Worm (Caenorhabditis elegans): ENCODE results near the gene algn-1.

DNA sequence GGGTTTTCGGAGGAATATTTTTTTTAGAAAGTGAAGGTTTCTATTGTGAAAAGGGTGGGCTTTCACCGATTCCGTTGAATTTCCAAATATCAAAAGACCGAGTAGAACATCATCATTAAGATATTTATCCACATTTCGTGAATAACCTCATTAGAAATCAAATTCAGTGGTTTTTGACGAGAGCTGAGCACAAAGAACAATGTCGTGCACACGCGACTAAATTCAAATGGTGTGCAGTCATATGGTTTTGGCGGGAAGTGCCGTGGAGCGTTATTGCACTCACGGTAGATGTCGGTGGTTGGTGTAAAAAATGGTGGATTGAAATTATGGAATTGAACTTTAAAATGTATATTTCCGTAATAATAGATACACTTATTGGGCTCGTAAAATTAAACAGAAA, 7.2 kb upstream of the algn-1 start:
- no peak for TF ChIP-seq ceh-13 (GFP tag; optimal IDR thresholded peaks at IDR 0.05)
- TF ChIP-seq B0310.2 (tag; optimal IDR thresholded peaks at IDR 0.05) = no peak
- TF ChIP-seq aly-1 (tag; optimal IDR thresholded peaks at IDR 0.05) = no peak
- no peak for TF ChIP-seq hmbx-1 (tag; optimal IDR thresholded peaks at IDR 0.05)
- TF ChIP-seq scrt-1 (GFP tag; IDR thresholded peaks at IDR 0.05) = no peak
- no peak for TF ChIP-seq hnd-1 (tag; optimal IDR thresholded peaks at IDR 0.05)
- TF ChIP-seq F13C5.2 (tag; optimal IDR thresholded peaks at IDR 0.05) = no peak

Measured in whole organism, early embryonic.